Worm (Caenorhabditis elegans) whole organism, midembryonic: Measurements from ENCODE around the gene T25G12.11.

ENCODE experiments used
- T22C8.4 ChIP-seq: fragments of 200-800 bp; sonication (Bioruptor generic); IDR thresholded peaks from 2 replicates; pipeline ENCODE4 v1.3.6; 2022; ENCODE audit warnings: missing genetic modification characterization, missing compliant biosample characterization
- cog-1 ChIP-seq: sonication (generic microtip); optimal IDR thresholded peaks from 2 replicates; lab custom pipeline; 2016; ENCODE audit warnings: missing genetic modification characterization, missing compliant biosample characterization
- flt-1 ChIP-seq: fragments of 200-800 bp; sonication (Bioruptor generic); IDR thresholded peaks from 2 replicates; pipeline ENCODE4 v1.3.6; 2022; ENCODE audit warnings: missing genetic modification characterization, missing compliant biosample characterization
- klf-2 ChIP-seq: fragments of 200-800 bp; sonication (Bioruptor generic); conservative IDR thresholded peaks from 2 replicates; pipeline ENCODE4 v1.3.6; 2022; ENCODE audit warnings: missing genetic modification reagents, missing genetic modification characterization, missing compliant biosample characterization
- med-1 ChIP-seq: sonication (generic microtip); optimal IDR thresholded peaks from 2 replicates; lab custom pipeline; 2017; ENCODE audit warnings: missing genetic modification characterization, mild to moderate bottlenecking, missing compliant biosample characterization, antibody characterized with exemption, missing genetic modification reagents; ENCODE audit not compliant: insufficient read depth
- ref-1 ChIP-seq: fragments of 200-800 bp; sonication (Bioruptor generic); conservative IDR thresholded peaks from 2 replicates; pipeline ENCODE4 v1.3.6; 2022; ENCODE audit warnings: missing genetic modification reagents, missing genetic modification characterization, missing compliant biosample characterization
- tab-1 ChIP-seq: fragments of 200-800 bp; sonication (Bioruptor generic); IDR thresholded peaks from 2 replicates; pipeline ENCODE4 v1.3.6; 2022; ENCODE audit warnings: missing genetic modification characterization, missing compliant biosample characterization
- ztf-23 ChIP-seq: fragments of 200-800 bp; sonication (Bioruptor generic); IDR thresholded peaks from 2 replicates; pipeline ENCODE4 v1.3.6; 2022; ENCODE audit warnings: missing genetic modification reagents, missing genetic modification characterization, missing compliant biosample characterization
- ztf-29 ChIP-seq: fragments of 200-800 bp; sonication (Bioruptor generic); IDR thresholded peaks from 2 replicates; pipeline ENCODE4 v1.3.6; 2022; ENCODE audit warnings: missing genetic modification reagents, missing genetic modification characterization, missing compliant biosample characterization

The T25G12.11 gene

DNA sequence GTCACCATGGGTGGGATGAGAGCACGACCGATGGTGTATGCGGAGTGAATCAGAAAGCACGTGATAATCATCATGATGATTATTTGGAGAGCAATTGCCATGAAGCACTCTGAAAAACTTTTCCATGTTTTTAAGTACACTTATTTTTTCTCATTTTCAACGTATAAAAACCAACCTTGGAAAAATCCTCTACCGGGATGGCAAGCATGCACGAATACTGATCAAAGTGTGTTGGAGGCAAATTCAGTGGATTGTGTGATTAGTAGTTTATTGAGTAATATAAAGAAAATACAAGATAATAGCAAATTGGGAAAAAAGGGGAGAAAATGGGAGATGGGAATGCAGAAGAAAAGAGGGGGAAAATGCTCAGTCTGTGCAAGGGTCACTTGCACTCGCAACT, at the start of gene T25G12.11:
T25G12.11 (minus strand) TSS at position 101 of the 400 bp plus-strand sequence.
- TF ChIP-seq med-1 (GFP tag; lab: Kevin White, UChicago) (no peak), tab-1 (no peak), T22C8.4 (GFP tag; lab: Robert Waterston, UW) (no peak), flt-1 (GFP tag; lab: Robert Waterston, UW) (no peak), klf-2 (GFP tag; lab: Robert Waterston, UW) (no peak), ztf-23 (GFP tag; lab: Robert Waterston, UW) (no peak), cog-1 (no peak), ref-1 (GFP tag; lab: Robert Waterston, UW) (no peak), ztf-29 (no peak)

DNA sequence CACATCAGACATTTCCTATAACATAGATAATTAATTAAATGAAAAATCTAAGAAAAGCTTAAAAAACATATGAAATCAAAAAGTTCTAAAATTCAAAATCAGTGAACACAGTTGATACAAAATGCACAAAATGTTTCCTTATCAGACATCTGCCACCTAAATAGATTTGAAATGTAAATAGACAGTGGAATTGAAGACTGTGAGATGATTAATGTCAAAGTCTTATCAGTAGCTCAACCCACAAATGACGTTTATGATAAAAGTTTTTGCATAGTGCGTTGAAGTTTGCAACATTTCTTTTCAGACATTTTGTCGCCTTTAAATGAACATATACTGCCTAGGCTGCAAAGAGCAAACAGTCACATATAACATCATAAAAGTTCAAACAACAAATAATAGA, 19.4 kb upstream of the T25G12.11 start, which contains the start of gene Y40C7B.4:
Y40C7B.4 (minus strand) TSS at position 19 of the 400 bp plus-strand sequence.
- TF ChIP-seq ztf-29 (no peak), ztf-23 (GFP tag; lab: Robert Waterston, UW) (no peak), T22C8.4 (GFP tag; lab: Robert Waterston, UW) (no peak), ref-1 (GFP tag; lab: Robert Waterston, UW) (no peak), cog-1 (no peak), klf-2 (GFP tag; lab: Robert Waterston, UW) (no peak), flt-1 (GFP tag; lab: Robert Waterston, UW) (no peak), tab-1 (no peak), med-1 (GFP tag; lab: Kevin White, UChicago) (no peak)

DNA sequence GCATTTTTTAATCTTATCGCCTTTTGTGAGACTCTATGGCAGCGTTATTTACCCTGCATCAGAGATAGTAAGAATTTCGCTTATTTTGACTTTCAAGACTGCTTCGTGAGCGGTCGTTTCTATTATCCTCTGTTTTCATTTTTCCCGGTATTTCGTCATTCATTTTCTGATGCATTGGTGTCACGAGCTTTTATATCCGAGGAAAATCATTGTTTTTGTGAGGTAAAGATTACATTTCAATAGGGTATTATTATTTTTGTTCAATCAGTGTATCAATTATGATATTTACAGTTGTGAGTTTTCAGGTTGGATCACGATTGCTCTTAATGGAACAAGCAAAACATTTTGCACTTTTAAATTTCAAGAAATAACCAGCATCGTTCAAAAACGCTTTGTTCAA, 9.9 kb upstream of the T25G12.11 start:
- TF ChIP-seq T22C8.4 (GFP tag; lab: Robert Waterston, UW) (no peak), tab-1 (no peak), flt-1 (GFP tag; lab: Robert Waterston, UW) (no peak), cog-1 (no peak), ref-1 (GFP tag; lab: Robert Waterston, UW) (no peak), klf-2 (GFP tag; lab: Robert Waterston, UW) (no peak), ztf-23 (GFP tag; lab: Robert Waterston, UW) (no peak), med-1 (GFP tag; lab: Kevin White, UChicago) (no peak), ztf-29 (no peak)

DNA sequence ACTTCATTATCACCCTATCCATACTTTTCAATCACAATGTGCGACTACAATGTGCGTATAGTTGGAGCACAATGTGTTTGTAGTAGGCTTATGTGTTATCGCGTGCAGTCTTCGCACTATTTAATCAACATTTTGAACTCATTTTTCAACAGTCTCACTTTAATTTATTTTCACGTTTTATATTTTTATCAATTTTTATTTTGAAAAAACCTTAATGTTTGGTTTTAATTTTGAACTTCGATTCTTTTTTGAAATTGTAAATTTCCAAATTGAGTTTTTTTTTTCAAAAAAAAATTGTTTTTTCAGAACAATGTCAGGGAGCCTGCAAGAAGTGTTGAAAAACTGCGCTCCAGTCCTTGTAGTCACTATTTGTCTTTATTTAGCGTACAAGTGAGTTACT, 5.7 kb upstream of the T25G12.11 start, which contains the start of gene T25G12.13:
T25G12.13 (plus strand) TSS at position 301 of the 400 bp plus-strand sequence.
- TF ChIP-seq T22C8.4 (GFP tag; lab: Robert Waterston, UW) (no peak), cog-1 (no peak), klf-2 (GFP tag; lab: Robert Waterston, UW) (no peak), med-1 (GFP tag; lab: Kevin White, UChicago) (no peak), flt-1 (GFP tag; lab: Robert Waterston, UW) (no peak), ztf-29 (no peak), ztf-23 (GFP tag; lab: Robert Waterston, UW) (no peak), ref-1 (GFP tag; lab: Robert Waterston, UW) (no peak), tab-1 (no peak)

DNA sequence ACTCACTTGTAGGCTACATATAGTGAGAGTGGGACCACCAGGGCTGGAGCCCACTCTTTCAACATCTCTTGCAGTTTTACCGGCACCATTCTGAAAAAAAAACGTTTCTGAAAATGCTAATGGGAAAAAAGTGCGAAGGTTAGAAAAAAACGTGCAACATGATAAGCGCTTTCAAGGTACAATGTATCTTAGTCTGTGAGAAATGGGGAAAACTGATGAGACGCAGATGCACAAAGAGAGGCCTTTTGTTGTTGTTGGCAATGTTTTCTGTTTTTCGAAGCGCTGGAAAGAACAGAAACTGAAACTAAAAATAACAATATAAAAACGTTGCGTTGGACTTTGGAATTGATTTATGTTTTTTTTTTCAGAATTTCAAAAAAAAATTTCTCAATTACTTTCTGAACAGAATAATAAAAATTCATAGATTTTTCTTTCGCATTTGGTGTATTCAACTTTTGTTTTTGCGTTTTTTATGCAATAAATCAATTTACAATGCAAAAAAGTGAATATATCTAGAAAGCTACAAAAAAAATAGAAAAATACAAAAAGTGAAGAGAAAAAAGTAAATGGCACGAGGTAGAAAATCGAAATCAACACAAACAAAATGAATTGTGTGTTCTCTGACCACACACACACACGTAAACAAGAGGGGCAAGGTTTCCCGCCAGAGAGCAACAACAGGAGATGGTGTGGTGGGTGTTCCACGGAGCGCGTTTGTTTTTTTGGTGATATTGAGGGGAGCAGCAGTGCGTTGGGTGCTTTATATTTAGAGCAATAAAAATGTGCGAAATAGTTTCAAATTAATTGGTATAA, 1.4 kb downstream of the T25G12.11 start, which contains the start of gene dhs-30:
dhs-30 (minus strand) TSS at position 90 of the 813 bp plus-strand sequence.
- TF ChIP-seq cog-1 (no peak), ref-1 (GFP tag; lab: Robert Waterston, UW) (no peak), flt-1 (GFP tag; lab: Robert Waterston, UW) (no peak), ztf-29 (no peak)

DNA sequence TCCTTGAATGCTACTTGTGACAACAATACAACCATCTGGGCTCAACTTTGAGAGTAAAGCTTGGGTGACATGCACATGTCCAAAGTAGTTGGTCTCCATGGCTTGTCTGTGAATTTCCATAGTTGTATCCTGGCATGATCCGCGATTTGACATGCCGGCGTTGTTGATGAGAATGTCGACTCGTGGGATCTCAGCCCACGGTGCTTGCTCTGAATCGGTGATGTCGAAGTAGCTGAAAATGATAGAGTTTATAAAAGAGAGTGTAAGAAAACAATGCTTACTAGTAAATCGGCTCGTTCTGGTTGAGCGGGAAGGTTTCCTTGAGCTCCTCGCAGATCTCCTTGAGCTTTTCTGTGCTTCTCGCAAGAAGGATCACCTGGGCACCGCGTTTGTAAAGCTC, 2.4 kb downstream of the T25G12.11 start:
- no peak for TF ChIP-seq ztf-29
- no peak for TF ChIP-seq klf-2 (GFP tag; lab: Robert Waterston, UW)
- TF ChIP-seq ref-1 (GFP tag; lab: Robert Waterston, UW): no peak
- TF ChIP-seq cog-1: no peak
- no peak for TF ChIP-seq ztf-23 (GFP tag; lab: Robert Waterston, UW)
- TF ChIP-seq tab-1: no peak
- TF ChIP-seq T22C8.4 (GFP tag; lab: Robert Waterston, UW): no peak
- no peak for TF ChIP-seq flt-1 (GFP tag; lab: Robert Waterston, UW)
- no peak for TF ChIP-seq med-1 (GFP tag; lab: Kevin White, UChicago)

DNA sequence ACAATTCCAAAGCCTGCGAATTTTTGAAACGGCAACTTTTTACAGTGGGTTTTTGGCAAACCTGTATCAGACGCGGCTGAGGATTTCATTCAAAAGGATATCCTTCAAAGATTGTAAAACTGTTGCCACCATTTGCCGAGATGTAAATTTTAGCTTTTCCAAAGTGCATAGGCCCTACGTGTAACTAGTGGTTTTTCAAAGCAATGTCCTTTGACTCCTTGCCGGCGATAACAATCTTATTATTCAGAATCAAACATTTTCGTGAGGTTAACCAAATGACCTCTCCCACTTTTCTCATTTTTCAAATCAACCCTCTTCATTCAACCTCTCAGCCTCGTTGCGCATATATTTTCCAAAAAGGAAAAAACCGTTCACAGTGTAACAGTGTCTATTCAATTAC, 6.0 kb downstream of the T25G12.11 start, which contains the start of gene T25G12.3:
T25G12.3 (plus strand) TSS at position 301 of the 400 bp plus-strand sequence.
- TF ChIP-seq tab-1: no peak
- TF ChIP-seq ref-1 (GFP tag; lab: Robert Waterston, UW): no peak
- TF ChIP-seq ztf-23 (GFP tag; lab: Robert Waterston, UW): no peak
- no peak for TF ChIP-seq flt-1 (GFP tag; lab: Robert Waterston, UW)
- TF ChIP-seq T22C8.4 (GFP tag; lab: Robert Waterston, UW): no peak
- no peak for TF ChIP-seq med-1 (GFP tag; lab: Kevin White, UChicago)
- TF ChIP-seq ztf-29: no peak

DNA sequence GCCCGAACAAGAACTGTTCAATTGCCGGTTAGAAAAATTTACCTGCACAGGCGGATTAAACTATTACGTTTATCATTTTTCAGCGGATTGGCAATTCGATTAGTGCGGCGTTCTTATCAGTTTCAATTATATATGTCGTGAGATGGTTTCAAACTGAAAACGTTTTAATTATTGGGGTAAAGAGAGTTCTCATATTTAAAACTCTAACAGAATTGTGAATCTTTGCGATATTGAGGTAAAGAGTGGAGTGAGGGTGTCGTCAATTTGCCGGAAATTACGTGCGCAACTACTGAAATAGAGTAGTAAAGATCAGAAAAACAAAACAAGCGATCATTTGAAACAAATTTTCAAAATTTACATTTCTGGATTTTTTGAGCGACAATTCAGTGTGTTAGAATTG, 7.2 kb downstream of the T25G12.11 start, which contains the start of gene T25G12.6:
T25G12.6 (minus strand) TSS at position 101 of the 400 bp plus-strand sequence.
- TF ChIP-seq klf-2 (GFP tag; lab: Robert Waterston, UW) (no peak), T22C8.4 (GFP tag; lab: Robert Waterston, UW) (no peak), ref-1 (GFP tag; lab: Robert Waterston, UW) (no peak), med-1 (GFP tag; lab: Kevin White, UChicago) (no peak), ztf-29 (no peak), tab-1 (no peak), cog-1 (no peak), ztf-23 (GFP tag; lab: Robert Waterston, UW) (no peak), flt-1 (GFP tag; lab: Robert Waterston, UW) (no peak)

DNA sequence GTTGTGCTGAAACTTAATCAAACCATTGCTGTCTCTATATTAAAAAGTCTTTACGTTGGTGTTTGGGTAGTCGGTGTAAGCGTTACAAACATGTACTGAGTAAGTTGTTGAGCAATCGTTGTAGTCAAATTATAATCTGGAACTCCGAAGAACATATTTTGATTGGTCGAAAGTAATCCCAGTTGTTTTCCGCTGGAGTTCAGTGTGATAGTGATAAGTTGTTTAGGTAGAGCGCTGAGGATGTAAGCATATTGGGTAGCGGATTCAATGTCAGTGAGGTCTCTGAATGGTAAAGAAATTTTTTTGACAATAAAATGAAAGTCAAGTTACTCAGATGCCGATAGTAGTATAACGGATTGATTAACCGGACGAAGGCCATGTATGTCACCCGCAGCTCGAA, 10.0 kb downstream of the T25G12.11 start:
- no peak for TF ChIP-seq T22C8.4 (GFP tag; lab: Robert Waterston, UW)
- no peak for TF ChIP-seq tab-1
- TF ChIP-seq klf-2 (GFP tag; lab: Robert Waterston, UW): no peak
- TF ChIP-seq cog-1: no peak
- TF ChIP-seq flt-1 (GFP tag; lab: Robert Waterston, UW): no peak
